Fruit fly (Drosophila melanogaster): ENCODE data around the gene barc.
A peak's percentile ranks its signal among the peaks of the same experiment; 100 is the strongest.

The barc gene

dm6 chr3L:21386917-21387316 is 46.0 kb downstream of the barc start:
- TF ChIP-seq CG17801 (GFP tag; optimal IDR thresholded peaks at IDR 0.05; ENCODE audit: partially characterized antibody) = no peak

- no peak for TF ChIP-seq CG17801 (GFP tag; optimal IDR thresholded peaks at IDR 0.05; ENCODE audit: partially characterized antibody)
These were observed 47.2 kb downstream of the barc start for dm6 chr3L:21385699-21386098.

DNA sequence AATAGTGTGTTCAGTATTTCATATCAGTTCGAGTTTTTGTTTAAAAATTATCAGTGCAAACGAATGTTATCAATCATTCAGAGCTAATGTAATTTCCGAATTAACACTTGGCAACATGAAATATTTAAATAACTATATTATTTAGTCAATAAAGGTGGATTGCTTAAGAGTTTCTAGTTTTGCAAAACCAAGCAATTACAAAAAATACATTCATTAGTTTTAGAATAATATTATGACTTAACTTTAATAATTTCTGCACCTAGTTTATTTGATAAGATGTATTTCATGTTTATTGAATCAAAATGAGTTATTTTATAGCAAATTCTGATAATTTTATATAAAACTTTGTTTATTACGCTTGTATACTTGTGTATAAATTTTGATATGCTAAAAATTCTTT is 49.5 kb downstream of the barc start:
- TF ChIP-seq CG17801 (GFP tag; optimal IDR thresholded peaks at IDR 0.05; ENCODE audit: partially characterized antibody) = no peak

- TF ChIP-seq CG17801 (GFP tag; optimal IDR thresholded peaks at IDR 0.05; ENCODE audit: partially characterized antibody) = peak; percentile 45
These were observed 50.8 kb downstream of the barc start, which contains the start of gene rgn for dm6 chr3L:21382158-21382610. TSS of gene rgn (plus strand) at chr3L:21382501.

- no peak for TF ChIP-seq CG17801 (GFP tag; optimal IDR thresholded peaks at IDR 0.05; ENCODE audit: partially characterized antibody)
These were observed 51.2 kb downstream of the barc start for dm6 chr3L:21381746-21382145.

DNA sequence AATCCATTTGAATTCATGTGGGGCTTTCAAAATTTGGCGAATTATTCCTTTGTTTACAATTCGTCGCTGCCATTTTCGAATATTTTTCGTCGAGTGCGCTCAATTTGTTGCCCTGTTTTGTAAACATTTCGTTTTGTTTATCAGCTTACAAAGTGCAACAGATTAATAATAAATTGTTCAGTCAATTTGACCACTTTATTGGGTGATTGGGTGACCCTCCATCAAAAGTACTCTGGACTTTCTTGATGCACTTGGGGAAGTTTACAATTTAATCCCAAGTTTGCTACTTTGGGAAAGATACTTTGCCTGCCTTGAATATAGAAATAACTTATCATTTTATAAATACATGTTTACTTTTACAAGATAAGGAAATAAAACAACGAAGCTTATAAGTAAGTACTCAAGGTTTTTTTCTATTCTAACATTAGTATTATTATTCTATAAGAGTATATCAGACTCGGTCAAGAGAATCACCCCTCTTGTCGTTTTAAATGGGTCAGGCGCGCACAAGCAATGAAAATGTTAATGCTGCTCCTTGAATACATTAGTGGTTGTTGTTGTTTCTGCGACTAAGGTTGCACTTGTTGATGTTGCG is 52.3 kb downstream of the barc start:
- no peak for TF ChIP-seq CG17801 (GFP tag; optimal IDR thresholded peaks at IDR 0.05; ENCODE audit: partially characterized antibody)

dm6 chr3L:21380126-21380525 is 52.8 kb downstream of the barc start:
- no peak for TF ChIP-seq CG17801 (GFP tag; optimal IDR thresholded peaks at IDR 0.05; ENCODE audit: partially characterized antibody)

DNA sequence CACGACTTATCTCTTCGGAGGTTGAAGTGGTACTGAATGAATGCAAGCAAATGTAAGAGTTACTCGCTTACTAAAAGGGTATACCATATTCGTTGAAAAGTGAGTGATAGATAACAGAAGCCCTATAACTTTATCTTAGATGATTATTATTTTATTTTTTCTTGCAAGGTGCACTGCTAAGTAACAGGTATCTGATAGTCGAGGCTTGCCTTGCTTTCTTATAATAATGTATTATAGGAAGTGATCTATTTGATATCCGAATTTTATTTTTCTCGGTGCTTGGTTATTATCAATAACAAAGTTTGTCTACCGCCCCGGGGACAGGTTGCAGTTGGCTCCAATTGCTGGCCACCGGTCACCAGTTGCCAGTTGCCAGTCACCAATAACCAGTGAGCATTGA is 61.7 kb downstream of the barc start:
- no peak for TF ChIP-seq CG17801 (GFP tag; optimal IDR thresholded peaks at IDR 0.05; ENCODE audit: partially characterized antibody)
